Worm (Caenorhabditis elegans) whole organism, L2 larva: ENCODE results near the gene C53B4.2.

Experiments used
- elt-3 ChIP-seq: sonication (generic microtip); optimal IDR thresholded peaks from 2 replicates; lab custom pipeline; 2017; ENCODE audit warnings: missing biosample characterization, missing genetic modification characterization
- lin-39 ChIP-seq: fragments of 150-350 bp; optimal IDR thresholded peaks from 2 replicates; lab custom pipeline; 2014; ENCODE audit warnings: missing biosample characterization, missing genetic modification reagents, missing genetic modification characterization
- mdl-1 ChIP-seq, 2 experiments: fragments of 150-350 bp in 1 of 2; sonication (generic microtip) in 1 of 2; optimal IDR thresholded peaks; 2 replicates each; lab custom pipeline; 2017; ENCODE audit warnings: missing biosample characterization in 2 of 2, missing genetic modification characterization in 2 of 2
- nhr-12 ChIP-seq: fragments of 150-350 bp; optimal IDR thresholded peaks from 2 replicates; lab custom pipeline; 2014; ENCODE audit warnings: missing biosample characterization, missing genetic modification characterization
- nhr-21 ChIP-seq: fragments of 150-350 bp; optimal IDR thresholded peaks from 2 replicates; lab custom pipeline; 2014; ENCODE audit warnings: missing biosample characterization, missing genetic modification characterization
- skn-1 ChIP-seq: sonication (generic microtip); optimal IDR thresholded peaks from 2 replicates; lab custom pipeline; 2017; ENCODE audit warnings: missing biosample characterization, missing genetic modification characterization
- unc-39 ChIP-seq: fragments of 150-350 bp; optimal IDR thresholded peaks from 2 replicates; lab custom pipeline; 2014; ENCODE audit warnings: missing biosample characterization, missing genetic modification characterization
- zag-1 ChIP-seq: fragments of 150-350 bp; optimal IDR thresholded peaks from 2 replicates; lab custom pipeline; 2014; ENCODE audit warnings: missing biosample characterization, missing genetic modification characterization

DNA sequence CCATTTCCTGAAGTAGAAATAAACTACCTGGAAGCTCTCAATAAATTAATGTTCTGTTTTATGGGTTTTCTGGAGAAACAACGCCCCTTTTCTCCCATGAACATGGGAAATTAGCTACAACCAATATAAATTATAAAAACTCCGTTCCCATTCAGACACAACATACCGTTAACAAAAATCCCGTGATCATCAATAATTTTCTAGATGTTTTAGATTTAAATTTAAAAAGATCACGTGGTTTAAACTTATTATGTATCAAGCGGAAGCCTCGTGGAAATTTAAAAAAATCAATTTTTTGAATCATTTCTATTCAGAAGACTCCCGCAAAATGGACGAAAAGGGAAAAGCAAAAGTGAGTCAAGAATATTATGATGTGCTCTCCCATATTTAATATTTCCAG lies at the start of gene C53B4.2:
- no peak for TF ChIP-seq skn-1
- no peak for TF ChIP-seq nhr-21
- no peak for TF ChIP-seq lin-39 (tag; lab: Kevin White, UChicago)
- TF ChIP-seq unc-39 (tag; lab: Kevin White, UChicago) = no peak
- no peak for TF ChIP-seq zag-1 (tag; lab: Kevin White, UChicago)
- TF ChIP-seq mdl-1 (tag; optimal IDR thresholded peaks at IDR 0.05; lab: Kevin White, UChicago) = no peak
- no peak for TF ChIP-seq elt-3
- TF ChIP-seq nhr-12 = no peak
